4 worm cellular contexts compared by ENCODE assay signal in the genomic region with DNA sequence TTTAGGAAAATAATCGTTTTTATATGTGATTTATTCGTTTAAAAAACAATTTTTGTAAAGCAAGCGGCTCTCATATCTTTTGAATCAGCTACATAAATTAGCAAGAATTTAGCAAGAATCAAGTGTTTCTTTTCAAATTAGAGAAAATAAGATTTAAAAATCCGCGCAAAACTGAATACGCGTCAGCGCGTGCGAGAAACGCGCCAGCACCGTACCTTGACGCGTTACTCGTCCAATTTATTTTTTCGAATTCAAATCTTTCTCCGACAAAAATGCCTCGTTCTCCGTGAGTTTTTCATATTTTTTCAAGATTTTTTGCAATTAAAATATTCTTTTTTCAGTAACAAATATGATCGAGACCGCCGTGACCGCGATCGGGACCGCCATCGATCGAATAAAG.
TF ChIP-seq lines count a peak whose summit lies in the region.

TSS of gene Y94H6A.3 (plus strand) at position 232 of the 400 bp plus-strand sequence.

TF ChIP-seq in whole organism, L2 larva, 48 proteins besides CTCF, POLR2A, EP300 and RAD21 (continues in another document):
- TF ChIP-seq fos-1 (tag; optimal IDR thresholded peaks at IDR 0.05; lab: Kevin White, UChicago) (peak; percentile 49), aly-2 (tag; optimal IDR thresholded peaks at IDR 0.05; lab: Kevin White, UChicago) (no peak), nhr-6 (tag; optimal IDR thresholded peaks at IDR 0.05; lab: Kevin White, UChicago) (peak; percentile 62), C34F6.9 (tag; optimal IDR thresholded peaks at IDR 0.05; lab: Kevin White, UChicago) (peak; percentile 92), nhr-25 (tag; optimal IDR thresholded peaks at IDR 0.05; lab: Kevin White, UChicago) (peak; percentile 83), gmeb-1 (tag; optimal IDR thresholded peaks at IDR 0.05; lab: Kevin White, UChicago) (peak; percentile 99), nhr-129 (tag; optimal IDR thresholded peaks at IDR 0.05; lab: Kevin White, UChicago) (peak; percentile 56), Y55F3AM.14 (GFP tag; optimal IDR thresholded peaks at IDR 0.05; lab: Kevin White, UChicago) (no peak), nhr-10 (tag; optimal IDR thresholded peaks at IDR 0.05; lab: Kevin White, UChicago) (peak; percentile 80), zag-1 (tag; optimal IDR thresholded peaks at IDR 0.05; lab: Kevin White, UChicago) (peak; percentile 40), unc-55 (GFP tag; optimal IDR thresholded peaks at IDR 0.05; lab: Kevin White, UChicago) (peak; percentile 94), blmp-1 (tag; optimal IDR thresholded peaks at IDR 0.05; lab: Kevin White, UChicago; ENCODE audit: insufficient read depth) (peak; percentile 41), F13H6.1 (tag; optimal IDR thresholded peaks at IDR 0.05; lab: Kevin White, UChicago) (peak; percentile 75), R02D3.7 (tag; optimal IDR thresholded peaks at IDR 0.05; lab: Kevin White, UChicago) (peak; percentile 60), ceh-16 (tag; optimal IDR thresholded peaks at IDR 0.05; lab: Kevin White, UChicago) (no peak), alr-1 (tag; optimal IDR thresholded peaks at IDR 0.05; lab: Kevin White, UChicago) (no peak), mbf-1 (tag; optimal IDR thresholded peaks at IDR 0.05; lab: Kevin White, UChicago) (no peak), nhr-237 (tag; optimal IDR thresholded peaks at IDR 0.05; lab: Kevin White, UChicago) (peak; percentile 30), ama-1 (optimal IDR thresholded peaks at IDR 0.05; lab: Kevin White, UChicago) (peak; percentile 65), ztf-4 (tag; optimal IDR thresholded peaks at IDR 0.05; lab: Kevin White, UChicago) (peak; percentile 55), crh-2 (tag; optimal IDR thresholded peaks at IDR 0.05; lab: Kevin White, UChicago) (peak; percentile 90), ztf-1 (GFP tag; conservative IDR thresholded peaks at IDR 0.05; lab: Robert Waterston, UW) (no peak)

TF ChIP-seq in whole organism, L4 larva, 104 proteins besides CTCF, POLR2A, EP300 and RAD21 (continues in another document):
- TF ChIP-seq ztf-7 (tag; optimal IDR thresholded peaks at IDR 0.05; lab: Kevin White, UChicago), result peak; percentile 44
- TF ChIP-seq fkh-10 (GFP tag; optimal IDR thresholded peaks at IDR 0.05; lab: Kevin White, UChicago), result peak; percentile 54
- peak; percentile 54 for TF ChIP-seq nhr-28 (tag; optimal IDR thresholded peaks at IDR 0.05; lab: Kevin White, UChicago)
- TF ChIP-seq lin-13 (GFP tag; optimal IDR thresholded peaks at IDR 0.05; lab: Kevin White, UChicago), result peak; percentile 87
- peak; percentile 66 for TF ChIP-seq ama-1 (optimal IDR thresholded peaks at IDR 0.05; lab: Kevin White, UChicago)
- TF ChIP-seq daf-12 (tag; optimal IDR thresholded peaks at IDR 0.05; lab: Kevin White, UChicago), result no peak
- TF ChIP-seq mdt-29 (GFP tag; IDR thresholded peaks at IDR 0.05; lab: Robert Waterston, UW), result no peak
- TF ChIP-seq hmg-1.1 (GFP tag; IDR thresholded peaks at IDR 0.05; lab: Robert Waterston, UW), result peak; percentile 81
- peak; percentile 74 for TF ChIP-seq hlh-30 (tag; optimal IDR thresholded peaks at IDR 0.05; lab: Kevin White, UChicago; ENCODE audit: insufficient read depth)
- peak; percentile 86 for TF ChIP-seq T26A8.4 (GFP tag; IDR thresholded peaks at IDR 0.05; lab: Robert Waterston, UW)
- no peak for TF ChIP-seq tra-1 (GFP tag; IDR thresholded peaks at IDR 0.05; lab: Robert Waterston, UW)
- peak; percentile 67 for TF ChIP-seq spr-1 (tag; optimal IDR thresholded peaks at IDR 0.05; lab: Kevin White, UChicago)
- peak; percentile 44 for TF ChIP-seq F49E8.2 (tag; optimal IDR thresholded peaks at IDR 0.05; lab: Kevin White, UChicago; ENCODE audit: borderline replicate concordance)
- TF ChIP-seq mep-1 (tag; optimal IDR thresholded peaks at IDR 0.05; lab: Kevin White, UChicago), result peak; percentile 74
- TF ChIP-seq Y75B8A.6 (GFP tag; IDR thresholded peaks at IDR 0.05; lab: Robert Waterston, UW), result no peak
- no peak for TF ChIP-seq daf-19 (GFP tag; conservative IDR thresholded peaks at IDR 0.05; lab: Robert Waterston, UW)
- TF ChIP-seq lin-29 (GFP tag; IDR thresholded peaks at IDR 0.05; lab: Robert Waterston, UW), result no peak
- no peak for TF ChIP-seq nhr-41 (GFP tag; IDR thresholded peaks at IDR 0.05; lab: Robert Waterston, UW)
- peak; percentile 56 for TF ChIP-seq F10B5.3 (tag; optimal IDR thresholded peaks at IDR 0.05; lab: Kevin White, UChicago)
- TF ChIP-seq madf-5 (GFP tag; IDR thresholded peaks at IDR 0.05; lab: Robert Waterston, UW), result no peak
- peak; percentile 77 for TF ChIP-seq nhr-6 (tag; optimal IDR thresholded peaks at IDR 0.05; lab: Kevin White, UChicago)

TF ChIP-seq in whole organism, late embryonic, 69 proteins besides CTCF, POLR2A, EP300 and RAD21:
- TF ChIP-seq tbx-2 (tag; optimal IDR thresholded peaks at IDR 0.05; lab: Kevin White, UChicago), result no peak
- no peak for TF ChIP-seq ttx-3 (tag; optimal IDR thresholded peaks at IDR 0.05; lab: Kevin White, UChicago)
- no peak for TF ChIP-seq ref-2 (tag; optimal IDR thresholded peaks at IDR 0.05; lab: Kevin White, UChicago)
- TF ChIP-seq ceh-45 (GFP tag; IDR thresholded peaks at IDR 0.05; lab: Robert Waterston, UW), result no peak
- TF ChIP-seq T23F11.4 (GFP tag; optimal IDR thresholded peaks at IDR 0.05; lab: Kevin White, UChicago), result no peak
- no peak for TF ChIP-seq dve-1 (tag; optimal IDR thresholded peaks at IDR 0.05; lab: Kevin White, UChicago)
- TF ChIP-seq nfya-1 (tag; optimal IDR thresholded peaks at IDR 0.05; lab: Kevin White, UChicago), result peak; percentile 74
- TF ChIP-seq C08G9.2 (tag; optimal IDR thresholded peaks at IDR 0.05; lab: Kevin White, UChicago), result no peak
- no peak for TF ChIP-seq ceh-48 (tag; optimal IDR thresholded peaks at IDR 0.05; lab: Kevin White, UChicago)
- TF ChIP-seq ets-4 (tag; optimal IDR thresholded peaks at IDR 0.05; lab: Kevin White, UChicago), result no peak
- no peak for TF ChIP-seq madf-2 (tag; optimal IDR thresholded peaks at IDR 0.05; lab: Kevin White, UChicago)
- peak; percentile 18 for TF ChIP-seq ceh-34 (tag; optimal IDR thresholded peaks at IDR 0.05; lab: Kevin White, UChicago)
- TF ChIP-seq ceh-6 (GFP tag; optimal IDR thresholded peaks at IDR 0.05; lab: Kevin White, UChicago), result no peak
- no peak for TF ChIP-seq pax-1 (tag; optimal IDR thresholded peaks at IDR 0.05; lab: Kevin White, UChicago)
- TF ChIP-seq ceh-24 (tag; optimal IDR thresholded peaks at IDR 0.05; lab: Kevin White, UChicago), result no peak
- TF ChIP-seq ceh-31 (tag; optimal IDR thresholded peaks at IDR 0.05; lab: Kevin White, UChicago), result no peak
- TF ChIP-seq unc-42 (tag; optimal IDR thresholded peaks at IDR 0.05; lab: Kevin White, UChicago), result peak; percentile 58
- TF ChIP-seq unc-86 (tag; optimal IDR thresholded peaks at IDR 0.05; lab: Kevin White, UChicago), result peak; percentile 20
- no peak for TF ChIP-seq nhr-11 (tag; optimal IDR thresholded peaks at IDR 0.05; lab: Kevin White, UChicago)
- TF ChIP-seq sox-2 (GFP tag; IDR thresholded peaks at IDR 0.05; lab: Robert Waterston, UW), result no peak
- peak; percentile 40 for TF ChIP-seq ceh-30 (tag; optimal IDR thresholded peaks at IDR 0.05; lab: Kevin White, UChicago)
- no peak for TF ChIP-seq rnt-1 (tag; optimal IDR thresholded peaks at IDR 0.05; lab: Kevin White, UChicago)
- TF ChIP-seq fkh-10 (GFP tag; optimal IDR thresholded peaks at IDR 0.05; lab: Kevin White, UChicago), result no peak
- no peak for TF ChIP-seq npax-4 (tag; optimal IDR thresholded peaks at IDR 0.05; lab: Kevin White, UChicago)
- TF ChIP-seq hlh-15 (tag; optimal IDR thresholded peaks at IDR 0.05; lab: Kevin White, UChicago), result no peak
- no peak for TF ChIP-seq mec-3 (tag; optimal IDR thresholded peaks at IDR 0.05; lab: Kevin White, UChicago; ENCODE audit: borderline replicate concordance)
TF ChIP-seq in whole organism, late embryonic: peak in this region for 5.

TF ChIP-seq in whole organism, mixed stage, embryonic, 35 proteins besides CTCF, POLR2A, EP300 and RAD21 (continues in another document):
- TF ChIP-seq mls-2 (tag; optimal IDR thresholded peaks at IDR 0.05; lab: Kevin White, UChicago), result no peak
- TF ChIP-seq ceh-39 (tag; optimal IDR thresholded peaks at IDR 0.05; lab: Kevin White, UChicago), result peak; percentile 4
- no peak for TF ChIP-seq unc-120 (tag; optimal IDR thresholded peaks at IDR 0.05; lab: Kevin White, UChicago; ENCODE audit: poor library complexity, severe bottlenecking)
- peak; percentile 88 for TF ChIP-seq pha-4 (tag; optimal IDR thresholded peaks at IDR 0.05; lab: Kevin White, UChicago)
- TF ChIP-seq nhr-28 (tag; optimal IDR thresholded peaks at IDR 0.05; lab: Kevin White, UChicago), result no peak
- TF ChIP-seq cnd-1 (tag; optimal IDR thresholded peaks at IDR 0.05; lab: Kevin White, UChicago), result peak; percentile 37
- TF ChIP-seq nhr-76 (tag; optimal IDR thresholded peaks at IDR 0.05; lab: Kevin White, UChicago), result no peak
- TF ChIP-seq sptf-1 (tag; optimal IDR thresholded peaks at IDR 0.05; lab: Kevin White, UChicago), result peak; percentile 9
- TF ChIP-seq ceh-43 (GFP tag; optimal IDR thresholded peaks at IDR 0.05; lab: Kevin White, UChicago), result no peak
- TF ChIP-seq elt-1 (tag; optimal IDR thresholded peaks at IDR 0.05; lab: Kevin White, UChicago; ENCODE audit: borderline replicate concordance, insufficient read depth), result no peak
- TF ChIP-seq lin-13 (tag; optimal IDR thresholded peaks at IDR 0.05; lab: Kevin White, UChicago), result peak; percentile 96
- no peak for TF ChIP-seq flh-1 (GFP tag; optimal IDR thresholded peaks at IDR 0.05; lab: Kevin White, UChicago)
- TF ChIP-seq elt-3 (tag; optimal IDR thresholded peaks at IDR 0.05; lab: Kevin White, UChicago), result no peak
- TF ChIP-seq tbx-8 (GFP tag; optimal IDR thresholded peaks at IDR 0.05; lab: Kevin White, UChicago), result no peak
- TF ChIP-seq mep-1 (tag; optimal IDR thresholded peaks at IDR 0.05; lab: Kevin White, UChicago), result peak; percentile 92
- TF ChIP-seq unc-62 (GFP tag; optimal IDR thresholded peaks at IDR 0.05; lab: Kevin White, UChicago), result peak; percentile 4
- no peak for TF ChIP-seq ceh-83 (GFP tag; optimal IDR thresholded peaks at IDR 0.05; lab: Kevin White, UChicago)
- TF ChIP-seq mab-5 (tag; optimal IDR thresholded peaks at IDR 0.05; lab: Kevin White, UChicago), result no peak
- no peak for TF ChIP-seq bed-3 (GFP tag; optimal IDR thresholded peaks at IDR 0.05; lab: Kevin White, UChicago)
- TF ChIP-seq hlh-1 (tag; optimal IDR thresholded peaks at IDR 0.05; lab: Kevin White, UChicago), result peak; percentile 43
- peak; percentile 12 for TF ChIP-seq nhr-2 (tag; optimal IDR thresholded peaks at IDR 0.05; lab: Kevin White, UChicago)
- TF ChIP-seq drap-1 (GFP tag; optimal IDR thresholded peaks at IDR 0.05; lab: Kevin White, UChicago), result no peak
- TF ChIP-seq ham-2 (GFP tag; optimal IDR thresholded peaks at IDR 0.05; lab: Kevin White, UChicago), result no peak
- TF ChIP-seq ztf-11 (tag; optimal IDR thresholded peaks at IDR 0.05; lab: Kevin White, UChicago), result no peak
- peak; percentile 78 for TF ChIP-seq ces-1 (GFP tag; optimal IDR thresholded peaks at IDR 0.05; lab: Kevin White, UChicago)
- no peak for TF ChIP-seq nhr-12 (tag; optimal IDR thresholded peaks at IDR 0.05; lab: Kevin White, UChicago)
- TF ChIP-seq sem-2 (GFP tag; optimal IDR thresholded peaks at IDR 0.05; lab: Kevin White, UChicago), result no peak
- TF ChIP-seq lin-32 (GFP tag; optimal IDR thresholded peaks at IDR 0.05; lab: Kevin White, UChicago), result no peak
- no peak for TF ChIP-seq unc-39 (tag; optimal IDR thresholded peaks at IDR 0.05; lab: Kevin White, UChicago)
